Worm (Caenorhabditis elegans): ENCODE measurements around the gene snet-1.

ce11 chrX:3686420-3686819, 17.7 kb upstream of the snet-1 start:
- TF ChIP-seq elt-3 (tag; optimal IDR thresholded peaks at IDR 0.05), result no peak
- TF ChIP-seq lin-11 (tag; optimal IDR thresholded peaks at IDR 0.05), result no peak
- TF ChIP-seq egl-27 (tag; optimal IDR thresholded peaks at IDR 0.05), result no peak
- TF ChIP-seq nhr-77 (tag; optimal IDR thresholded peaks at IDR 0.05), result no peak
- no peak for TF ChIP-seq mdl-1 (tag; optimal IDR thresholded peaks at IDR 0.05)
- TF ChIP-seq lin-39 (tag; optimal IDR thresholded peaks at IDR 0.05), result no peak
- TF ChIP-seq skn-1 (tag; optimal IDR thresholded peaks at IDR 0.05), result no peak

Measured in whole organism, L2 larva.